Worm (Caenorhabditis elegans) whole organism, L2 larva: ENCODE results near the gene F22F7.11.

Experiments
- F13H6.1 ChIP-seq: sonication (generic microtip); optimal IDR thresholded peaks from 2 replicates; lab custom pipeline; 2016; ENCODE audit warnings: missing genetic modification characterization, missing compliant biosample characterization
- R02D3.7 ChIP-seq: fragments of 150-350 bp; optimal IDR thresholded peaks from 2 replicates; lab custom pipeline; 2014; ENCODE audit warnings: missing biosample characterization, missing genetic modification characterization
- Y55F3AM.14 ChIP-seq: fragments of 200-800 bp; sonication (Bioruptor generic); optimal IDR thresholded peaks from 2 replicates; lab custom pipeline; 2018; ENCODE audit warnings: mild to moderate bottlenecking, missing genetic modification characterization, missing compliant biosample characterization
- ZK546.5 ChIP-seq: sonication (generic microtip); optimal IDR thresholded peaks from 2 replicates; lab custom pipeline; 2017; ENCODE audit warnings: missing biosample characterization, missing genetic modification characterization
- aly-2 ChIP-seq: fragments of 150-350 bp; optimal IDR thresholded peaks from 2 replicates; lab custom pipeline; 2014; ENCODE audit warnings: missing biosample characterization, missing genetic modification characterization
- blmp-1 ChIP-seq: sonication (generic microtip); optimal IDR thresholded peaks from 2 replicates; lab custom pipeline; 2017; ENCODE audit warnings: missing genetic modification characterization, mild to moderate bottlenecking, missing compliant biosample characterization, antibody characterized with exemption, moderate library complexity; ENCODE audit not compliant: insufficient read depth
- ceh-16 ChIP-seq: fragments of 150-350 bp; optimal IDR thresholded peaks from 2 replicates; lab custom pipeline; 2014; ENCODE audit warnings: missing biosample characterization, missing genetic modification characterization
- ceh-82 ChIP-seq: fragments of 150-350 bp; optimal IDR thresholded peaks from 2 replicates; lab custom pipeline; 2014; ENCODE audit warnings: missing biosample characterization, missing genetic modification characterization
- crh-2 ChIP-seq: sonication (generic microtip); optimal IDR thresholded peaks from 2 replicates; lab custom pipeline; 2017; ENCODE audit warnings: missing biosample characterization, missing genetic modification characterization
- dmd-4 ChIP-seq: sonication (generic microtip); optimal IDR thresholded peaks from 2 replicates; lab custom pipeline; 2017; ENCODE audit warnings: missing biosample characterization, missing genetic modification characterization
- egl-27 ChIP-seq: sonication (generic microtip); optimal IDR thresholded peaks from 3 replicates; lab custom pipeline; 2017; ENCODE audit warnings: missing biosample characterization, missing genetic modification reagents, missing genetic modification characterization
- elt-1 ChIP-seq: fragments of 150-350 bp; optimal IDR thresholded peaks from 2 replicates; lab custom pipeline; 2014; ENCODE audit warnings: missing biosample characterization, missing genetic modification characterization
- elt-3 ChIP-seq: sonication (generic microtip); optimal IDR thresholded peaks from 2 replicates; lab custom pipeline; 2017; ENCODE audit warnings: missing biosample characterization, missing genetic modification characterization
- fos-1 ChIP-seq: fragments of 150-350 bp; optimal IDR thresholded peaks from 2 replicates; lab custom pipeline; 2014; ENCODE audit warnings: missing biosample characterization, missing genetic modification characterization
- gmeb-1 ChIP-seq: fragments of 150-350 bp; optimal IDR thresholded peaks from 2 replicates; lab custom pipeline; 2014; ENCODE audit warnings: missing biosample characterization, missing genetic modification characterization
- lin-11 ChIP-seq: fragments of 150-350 bp; sonication (generic microtip); optimal IDR thresholded peaks from 2 replicates; lab custom pipeline; 2014; ENCODE audit warnings: missing biosample characterization, missing genetic modification characterization, inconsistent platforms, mixed read lengths
- lin-13 ChIP-seq: fragments of 150-350 bp; optimal IDR thresholded peaks from 2 replicates; lab custom pipeline; 2014; ENCODE audit warnings: missing biosample characterization, missing genetic modification reagents, missing genetic modification characterization
- lin-39 ChIP-seq: fragments of 150-350 bp; optimal IDR thresholded peaks from 2 replicates; lab custom pipeline; 2014; ENCODE audit warnings: missing biosample characterization, missing genetic modification reagents, missing genetic modification characterization
- lsy-2 ChIP-seq, 2 experiments: fragments of 150-350 bp in 1 of 2; sonication (generic microtip) in 1 of 2; optimal IDR thresholded peaks; 2 replicates each; lab custom pipeline; 2014 to 2017; ENCODE audit warnings: missing biosample characterization in 2 of 2, missing genetic modification characterization in 2 of 2
- mab-5 ChIP-seq: fragments of 150-350 bp; optimal IDR thresholded peaks from 2 replicates; lab custom pipeline; 2014; ENCODE audit warnings: missing biosample characterization, missing genetic modification characterization
- mbf-1 ChIP-seq: sonication (generic microtip); optimal IDR thresholded peaks from 2 replicates; lab custom pipeline; 2017; ENCODE audit warnings: missing biosample characterization, missing genetic modification characterization
- nhr-10 ChIP-seq: sonication (generic microtip); optimal IDR thresholded peaks from 2 replicates; lab custom pipeline; 2017; ENCODE audit warnings: missing biosample characterization, missing genetic modification characterization
- nhr-12 ChIP-seq: fragments of 150-350 bp; optimal IDR thresholded peaks from 2 replicates; lab custom pipeline; 2014; ENCODE audit warnings: missing biosample characterization, missing genetic modification characterization
- nhr-21 ChIP-seq: fragments of 150-350 bp; optimal IDR thresholded peaks from 2 replicates; lab custom pipeline; 2014; ENCODE audit warnings: missing biosample characterization, missing genetic modification characterization
- nhr-23 ChIP-seq: fragments of 150-350 bp; optimal IDR thresholded peaks from 2 replicates; lab custom pipeline; 2014; ENCODE audit warnings: missing biosample characterization, missing genetic modification reagents, missing genetic modification characterization
- nhr-25 ChIP-seq: fragments of 150-350 bp; sonication (generic microtip); optimal IDR thresholded peaks from 3 replicates; lab custom pipeline; 2014; ENCODE audit warnings: missing biosample characterization, missing genetic modification characterization
- peb-1 ChIP-seq: fragments of 150-350 bp; optimal IDR thresholded peaks from 2 replicates; lab custom pipeline; 2014; ENCODE audit warnings: missing biosample characterization, missing genetic modification characterization
- sem-4 ChIP-seq: fragments of 150-350 bp; optimal IDR thresholded peaks from 2 replicates; lab custom pipeline; 2014; ENCODE audit warnings: missing biosample characterization, missing genetic modification reagents, missing genetic modification characterization
- sma-3 ChIP-seq: sonication (generic microtip); optimal IDR thresholded peaks from 2 replicates; lab custom pipeline; 2016; ENCODE audit warnings: missing genetic modification reagents, missing genetic modification characterization, missing compliant biosample characterization
- sma-9 ChIP-seq, 2 experiments: fragments of 150-350 bp in 1 of 2; sonication (generic microtip) in 1 of 2; optimal IDR thresholded peaks; 2 replicates each; lab custom pipeline; 2014 to 2016; ENCODE audit warnings: missing genetic modification characterization in 2 of 2, mild to moderate bottlenecking in 1 of 2, missing biosample characterization in 1 of 2, missing compliant biosample characterization in 1 of 2, missing genetic modification reagents in 1 of 2, moderate library complexity in 1 of 2
- unc-39 ChIP-seq: fragments of 150-350 bp; optimal IDR thresholded peaks from 2 replicates; lab custom pipeline; 2014; ENCODE audit warnings: missing biosample characterization, missing genetic modification characterization
- unc-55 ChIP-seq: fragments of 150-350 bp; sonication (generic microtip); optimal IDR thresholded peaks from 3 replicates; lab custom pipeline; 2014; ENCODE audit warnings: missing biosample characterization, missing genetic modification reagents, missing genetic modification characterization
- unc-62 ChIP-seq: fragments of 150-350 bp; optimal IDR thresholded peaks from 2 replicates; lab custom pipeline; 2014; ENCODE audit warnings: missing biosample characterization, missing genetic modification reagents, missing genetic modification characterization
- zag-1 ChIP-seq: fragments of 150-350 bp; optimal IDR thresholded peaks from 2 replicates; lab custom pipeline; 2014; ENCODE audit warnings: missing biosample characterization, missing genetic modification characterization
- ztf-11 ChIP-seq: sonication (generic microtip); optimal IDR thresholded peaks from 2 replicates; lab custom pipeline; 2017; ENCODE audit warnings: missing biosample characterization, missing genetic modification characterization
- ztf-4 ChIP-seq: fragments of 150-350 bp; optimal IDR thresholded peaks from 2 replicates; lab custom pipeline; 2014; ENCODE audit warnings: missing biosample characterization, missing genetic modification characterization

F22F7.11 gene

DNA sequence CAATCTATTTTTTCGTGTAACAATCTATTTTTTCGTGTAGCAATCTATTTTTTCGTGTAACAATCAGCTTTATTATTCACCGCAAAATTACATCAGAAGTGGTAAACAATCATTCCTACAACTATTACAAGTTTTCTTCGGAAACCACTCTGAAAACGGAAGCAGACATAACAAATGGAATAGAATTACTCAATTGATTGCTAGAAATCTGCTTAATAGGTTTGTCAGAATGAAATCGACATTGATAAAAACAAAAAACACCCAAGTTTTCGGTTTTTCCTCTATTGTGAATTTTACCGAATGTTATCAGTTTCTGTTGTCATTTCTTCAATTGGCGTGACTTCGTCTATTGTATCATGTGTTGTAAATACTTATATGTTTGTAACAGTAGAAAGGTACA is 27.2 kb downstream of the F22F7.11 start, which contains the start of gene srbc-20:
Gene srbc-20 (plus strand): TSS at position 301 of the 400 bp plus-strand sequence.
- TF ChIP-seq elt-1 (tag; lab: Kevin White, UChicago) (no peak), zag-1 (tag; lab: Kevin White, UChicago) (no peak), Y55F3AM.14 (GFP tag; lab: Kevin White, UChicago) (no peak), ceh-82 (tag; lab: Kevin White, UChicago) (no peak), gmeb-1 (no peak), sma-9 (GFP tag; optimal IDR thresholded peaks at IDR 0.05; lab: Kevin White, UChicago) (no peak), sma-9 (tag; optimal IDR thresholded peaks at IDR 0.05; lab: Kevin White, UChicago) (no peak), lin-13 (GFP tag; lab: Kevin White, UChicago) (no peak), crh-2 (tag; lab: Kevin White, UChicago) (no peak), nhr-23 (no peak), mab-5 (tag; lab: Kevin White, UChicago) (no peak), ztf-4 (tag; lab: Kevin White, UChicago) (no peak), blmp-1 (tag; lab: Kevin White, UChicago) (no peak), egl-27 (tag; lab: Kevin White, UChicago) (no peak), nhr-25 (no peak), sma-3 (GFP tag; lab: Kevin White, UChicago) (no peak), ztf-11 (tag; lab: Kevin White, UChicago) (no peak), sem-4 (tag; lab: Kevin White, UChicago) (no peak), R02D3.7 (tag; lab: Kevin White, UChicago) (no peak)
- TF ChIP-seq, all 48 proteins: peak for 0

DNA sequence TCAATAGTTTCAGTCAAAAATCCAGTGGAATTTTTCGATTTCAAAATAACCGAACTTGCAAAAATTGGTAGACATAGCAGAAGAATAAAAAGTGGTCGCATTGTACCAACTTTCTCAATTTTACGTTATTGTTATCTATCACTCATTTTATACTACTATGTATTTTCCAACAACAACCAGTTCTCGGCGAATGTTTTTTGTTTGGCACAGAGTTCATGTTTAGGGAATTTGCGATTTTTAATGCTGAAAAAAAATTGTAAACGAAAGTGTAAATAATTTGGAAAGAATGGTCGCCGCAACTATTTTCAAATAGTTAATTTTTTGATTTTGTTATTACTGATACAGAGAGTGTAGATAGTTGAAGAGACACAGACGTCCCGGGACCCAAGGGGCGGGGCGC is 29.8 kb downstream of the F22F7.11 start, which contains the start of gene C45H4.21:
Gene C45H4.21 (minus strand): TSS at position 101 of the 400 bp plus-strand sequence.
- TF ChIP-seq zag-1 (tag; lab: Kevin White, UChicago) (no peak), fos-1 (tag; lab: Kevin White, UChicago) (no peak), nhr-23 (no peak), F13H6.1 (tag; lab: Kevin White, UChicago) (no peak), lsy-2 (tag; optimal IDR thresholded peaks at IDR 0.05; lab: Kevin White, UChicago) (no peak), nhr-10 (tag; lab: Kevin White, UChicago) (no peak), nhr-21 (no peak), ceh-16 (tag; lab: Kevin White, UChicago) (no peak)

DNA sequence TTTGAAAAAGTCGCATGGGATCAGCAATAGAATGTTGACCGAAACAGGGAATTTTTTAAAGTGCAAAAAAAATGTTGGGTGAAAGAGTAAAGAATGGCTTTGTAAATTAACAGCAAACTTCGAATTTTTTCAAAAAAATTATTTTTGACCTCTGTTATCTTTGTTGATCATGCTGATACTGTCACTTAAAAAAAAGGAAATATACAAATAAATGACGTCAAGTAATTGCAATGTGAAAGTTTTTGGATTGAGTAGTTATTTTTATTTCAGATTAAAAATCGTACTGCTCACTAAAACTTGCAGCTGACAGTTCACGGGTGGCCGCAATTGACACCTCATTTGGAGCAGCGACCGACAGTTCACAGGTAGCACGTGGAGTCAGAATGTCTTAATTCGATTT is 31.2 kb downstream of the F22F7.11 start, which contains the start of gene C45H4.13:
Gene C45H4.13 (minus strand): TSS at position 101 of the 400 bp plus-strand sequence.
- no peak for TF ChIP-seq mab-5 (tag; lab: Kevin White, UChicago)
- TF ChIP-seq nhr-25 = no peak
- TF ChIP-seq nhr-12 (tag; lab: Kevin White, UChicago) = no peak
- TF ChIP-seq R02D3.7 (tag; lab: Kevin White, UChicago) = no peak
- TF ChIP-seq unc-62 (GFP tag; lab: Kevin White, UChicago) = no peak
- TF ChIP-seq elt-3 (tag; lab: Kevin White, UChicago) = no peak
- no peak for TF ChIP-seq nhr-21
- TF ChIP-seq sma-9 (GFP tag; optimal IDR thresholded peaks at IDR 0.05; lab: Kevin White, UChicago) = no peak
- no peak for TF ChIP-seq sma-9 (tag; optimal IDR thresholded peaks at IDR 0.05; lab: Kevin White, UChicago)
- no peak for TF ChIP-seq fos-1 (tag; lab: Kevin White, UChicago)
- TF ChIP-seq lin-11 (tag; lab: Kevin White, UChicago) = no peak
- no peak for TF ChIP-seq ZK546.5 (tag; lab: Kevin White, UChicago)
- TF ChIP-seq unc-39 (tag; lab: Kevin White, UChicago) = no peak
- no peak for TF ChIP-seq peb-1
- TF ChIP-seq dmd-4 (tag; lab: Kevin White, UChicago) = no peak
- TF ChIP-seq lin-13 (GFP tag; lab: Kevin White, UChicago) = no peak
- TF ChIP-seq Y55F3AM.14 (GFP tag; lab: Kevin White, UChicago) = no peak
- no peak for TF ChIP-seq unc-55 (GFP tag; lab: Kevin White, UChicago)

DNA sequence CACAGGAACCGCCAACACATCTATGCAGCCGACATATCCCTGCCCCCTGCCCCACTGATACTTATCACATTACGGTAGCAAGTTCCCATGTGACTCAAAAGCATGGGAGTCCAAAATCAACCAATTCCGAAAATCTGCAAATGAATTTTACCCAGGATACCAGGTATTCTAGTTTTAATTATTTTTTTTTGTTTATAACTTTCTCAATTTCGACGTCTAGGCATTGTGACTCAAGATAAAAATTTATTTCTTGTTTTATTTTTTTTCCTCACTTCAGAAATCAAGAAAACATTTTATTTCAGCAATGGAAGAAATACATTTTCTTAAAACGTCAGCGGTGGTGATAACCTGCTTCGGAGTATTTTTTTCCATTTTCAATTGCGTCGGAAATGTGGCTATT is 31.8 kb downstream of the F22F7.11 start, which contains the start of gene srbc-24:
Gene srbc-24 (plus strand): TSS at position 301 of the 400 bp plus-strand sequence.
- TF ChIP-seq nhr-10 (tag; lab: Kevin White, UChicago) (no peak), sma-9 (GFP tag; optimal IDR thresholded peaks at IDR 0.05; lab: Kevin White, UChicago) (no peak), sma-9 (tag; optimal IDR thresholded peaks at IDR 0.05; lab: Kevin White, UChicago) (no peak), lin-39 (no peak), lsy-2 (tag; optimal IDR thresholded peaks at IDR 0.05; lab: Kevin White, UChicago) (no peak), fos-1 (tag; lab: Kevin White, UChicago) (no peak), egl-27 (tag; lab: Kevin White, UChicago) (no peak), aly-2 (tag; lab: Kevin White, UChicago) (no peak), mbf-1 (tag; lab: Kevin White, UChicago) (no peak), nhr-12 (tag; lab: Kevin White, UChicago) (no peak), peb-1 (no peak), ceh-82 (tag; lab: Kevin White, UChicago) (no peak), dmd-4 (tag; lab: Kevin White, UChicago) (no peak)
- TF ChIP-seq, all 48 proteins: peak for 0
